Fruit fly (Drosophila melanogaster) whole organism, embryonic: ENCODE results near the gene Usp10.

Experiments used
- Antp ChIP-seq: fragments of 200-800 bp; sonication (Bioruptor generic); optimal IDR thresholded peaks from 3 replicates; lab custom pipeline; 2016; ENCODE audit warnings: missing biosample characterization, missing genetic modification characterization
- CG11247 ChIP-seq: fragments of 200-800 bp; sonication (Bioruptor generic); IDR thresholded peaks from 2 replicates; pipeline ENCODE4 v1.3.6; 2022; ENCODE audit warnings: missing biosample characterization, missing genetic modification characterization
- CG11398 ChIP-seq: fragments of 200-800 bp; sonication (Bioruptor generic); optimal IDR thresholded peaks from 2 replicates; lab custom pipeline; 2016; ENCODE audit warnings: missing biosample characterization, missing genetic modification characterization
- CG11695 ChIP-seq: fragments of 200-800 bp; sonication (Bioruptor generic); IDR thresholded peaks from 3 replicates; pipeline ENCODE4 v1.3.6; 2022; ENCODE audit warnings: missing biosample characterization, missing genetic modification characterization
- CG11696 ChIP-seq: fragments of 200-800 bp; sonication (Bioruptor generic); IDR thresholded peaks from 2 replicates; pipeline ENCODE4 v1.3.6; 2022; ENCODE audit warnings: missing biosample characterization, missing genetic modification characterization
- CG13287 ChIP-seq: fragments of 200-800 bp; sonication (Bioruptor generic); IDR thresholded peaks from 2 replicates; pipeline ENCODE4 v1.3.6; 2022; ENCODE audit warnings: missing biosample characterization, missing genetic modification characterization; ENCODE audit not compliant: partially characterized antibody
- CG1529 ChIP-seq: fragments of 200-800 bp; sonication (Bioruptor generic); optimal IDR thresholded peaks from 3 replicates; lab custom pipeline; 2018; ENCODE audit warnings: missing biosample characterization, missing genetic modification characterization
- CG16813 ChIP-seq: fragments of 200-800 bp; sonication (Bioruptor generic); IDR thresholded peaks from 3 replicates; pipeline ENCODE4 v1.3.6; 2022; ENCODE audit warnings: missing biosample characterization, missing genetic modification characterization; ENCODE audit not compliant: partially characterized antibody
- CG17328 ChIP-seq: fragments of 200-800 bp; sonication (Bioruptor generic); IDR thresholded peaks from 2 replicates; pipeline ENCODE4 v1.3.6; 2022; ENCODE audit warnings: missing biosample characterization, missing genetic modification characterization
- CG17359 ChIP-seq: fragments of 200-800 bp; sonication (Bioruptor generic); optimal IDR thresholded peaks from 3 replicates; lab custom pipeline; 2018; ENCODE audit warnings: missing biosample characterization, mild to moderate bottlenecking, missing genetic modification characterization, moderate library complexity
- CG2889 ChIP-seq: fragments of 200-800 bp; sonication (Bioruptor generic); IDR thresholded peaks from 3 replicates; pipeline ENCODE4 v1.3.6; 2022; ENCODE audit warnings: missing biosample characterization, missing genetic modification characterization
- CG3726 ChIP-seq: fragments of 200-800 bp; sonication (Bioruptor generic); IDR thresholded peaks from 3 replicates; pipeline ENCODE4, ENCODE4 v1.3.6; 2022; ENCODE audit warnings: missing biosample characterization, missing genetic modification characterization
- CG5245 ChIP-seq: fragments of 200-800 bp; sonication (Bioruptor generic); optimal IDR thresholded peaks from 3 replicates; lab custom pipeline; 2016; ENCODE audit warnings: missing biosample characterization, missing genetic modification characterization
- CG7271 ChIP-seq: fragments of 200-800 bp; sonication (Bioruptor generic); optimal IDR thresholded peaks from 2 replicates; lab custom pipeline; 2018; ENCODE audit warnings: missing biosample characterization, mild to moderate bottlenecking, missing genetic modification characterization, moderate library complexity
- CG7745 ChIP-seq: fragments of 200-800 bp; sonication (Bioruptor generic); optimal IDR thresholded peaks from 2 replicates; lab custom pipeline; 2018; ENCODE audit warnings: missing biosample characterization, mild to moderate bottlenecking, missing genetic modification characterization, moderate library complexity
- CG7928 ChIP-seq: fragments of 200-800 bp; sonication (Bioruptor generic); optimal IDR thresholded peaks from 2 replicates; lab custom pipeline; 2017; ENCODE audit warnings: missing biosample characterization, mild to moderate bottlenecking, missing genetic modification characterization
- CG8388 ChIP-seq: fragments of 200-800 bp; sonication (Bioruptor generic); optimal IDR thresholded peaks from 2 replicates; lab custom pipeline; 2019; ENCODE audit warnings: missing biosample characterization, mild to moderate bottlenecking, missing genetic modification characterization, moderate library complexity
- CG8924 ChIP-seq: fragments of 200-800 bp; optimal IDR thresholded peaks from 3 replicates; lab custom pipeline; 2019; ENCODE audit warnings: missing biosample characterization, mild to moderate bottlenecking, missing genetic modification characterization, moderate library complexity
- CG8944 ChIP-seq: fragments of 200-800 bp; sonication (Bioruptor generic); optimal IDR thresholded peaks from 3 replicates; lab custom pipeline; 2016; ENCODE audit warnings: missing biosample characterization, missing genetic modification characterization
- Dp ChIP-seq: fragments of 200-800 bp; sonication (Bioruptor generic); optimal IDR thresholded peaks from 2 replicates; lab custom pipeline; 2018; ENCODE audit warnings: missing biosample characterization, mild to moderate bottlenecking, missing genetic modification characterization, moderate library complexity
- E2f1 ChIP-seq: fragments of 200-800 bp; sonication (Bioruptor generic); IDR thresholded peaks from 2 replicates; pipeline ENCODE4 v1.3.6; 2022; ENCODE audit warnings: missing biosample characterization, missing genetic modification characterization
- Eip74EF ChIP-seq, 2 experiments: fragments of 200-800 bp in 1 of 2; fragments of >200 bp in 1 of 2; sonication (Bioruptor generic) in 1 of 2; optimal IDR thresholded peaks; 2 replicates each; lab custom pipeline; 2017 to 2019; ENCODE audit warnings: missing biosample characterization in 2 of 2, missing genetic modification characterization in 2 of 2, mild to moderate bottlenecking in 1 of 2, moderate library complexity in 1 of 2
- Fer1 ChIP-seq: fragments of 200-800 bp; sonication (Bioruptor generic); optimal IDR thresholded peaks from 2 replicates; lab custom pipeline; 2017; ENCODE audit warnings: missing biosample characterization, mild to moderate bottlenecking, missing genetic modification characterization
- Hr78 ChIP-seq, 2 experiments: fragments of 200-800 bp in 1 of 2; fragments of >200 bp in 1 of 2; sonication (Bioruptor generic) in 1 of 2; optimal IDR thresholded peaks; 2 replicates each; lab custom pipeline; 2017 to 2019; ENCODE audit warnings: missing biosample characterization in 2 of 2, missing genetic modification characterization in 2 of 2, mild to moderate bottlenecking in 1 of 2, moderate library complexity in 1 of 2
- MBD-R2 ChIP-seq: fragments of 200-800 bp; sonication (Bioruptor generic); IDR thresholded peaks from 2 replicates; pipeline ENCODE4 v1.3.6; 2022; ENCODE audit warnings: missing biosample characterization, missing genetic modification characterization
- MESR4 ChIP-seq: fragments of 200-800 bp; sonication (Bioruptor generic); optimal IDR thresholded peaks from 2 replicates; lab custom pipeline; 2018; ENCODE audit warnings: missing biosample characterization, mild to moderate bottlenecking, missing genetic modification characterization, moderate library complexity
- NC2α ChIP-seq: fragments of 200-800 bp; sonication (Bioruptor generic); optimal IDR thresholded peaks from 2 replicates; lab custom pipeline; 2016; ENCODE audit warnings: missing biosample characterization, missing genetic modification characterization
- NfI ChIP-seq: fragments of 200-800 bp; sonication (Bioruptor generic); optimal IDR thresholded peaks from 3 replicates; lab custom pipeline; 2018; ENCODE audit warnings: missing biosample characterization, mild to moderate bottlenecking, missing genetic modification characterization, moderate library complexity
- Poxn ChIP-seq: fragments of 200-800 bp; sonication (Bioruptor generic); IDR thresholded peaks from 2 replicates; pipeline ENCODE4 v1.3.6; 2022; ENCODE audit warnings: missing biosample characterization, missing genetic modification characterization
- Sox100B ChIP-seq: fragments of 200-800 bp; sonication (Bioruptor generic); optimal IDR thresholded peaks from 3 replicates; lab custom pipeline; 2018; ENCODE audit warnings: missing biosample characterization, mild to moderate bottlenecking, missing genetic modification characterization
- Tbp ChIP-seq: fragments of >200 bp; optimal IDR thresholded peaks from 2 replicates; lab custom pipeline; 2018; ENCODE audit warnings: missing biosample characterization, missing genetic modification characterization
- YL-1 ChIP-seq: fragments of 200-800 bp; sonication (Bioruptor generic); optimal IDR thresholded peaks from 3 replicates; lab custom pipeline; 2017; ENCODE audit warnings: missing biosample characterization, mild to moderate bottlenecking, missing genetic modification characterization
- cad ChIP-seq: fragments of >200 bp; optimal IDR thresholded peaks from 2 replicates; lab custom pipeline; 2017; ENCODE audit warnings: missing biosample characterization, missing genetic modification characterization
- chinmo ChIP-seq: fragments of 200-800 bp; sonication (Bioruptor generic); IDR thresholded peaks from 4 replicates; pipeline ENCODE4 v1.3.6; 2022; ENCODE audit warnings: missing biosample characterization, missing genetic modification characterization; ENCODE audit not compliant: partially characterized antibody
- eyg ChIP-seq: fragments of 200-800 bp; sonication (Bioruptor generic); optimal IDR thresholded peaks from 3 replicates; lab custom pipeline; 2016; ENCODE audit warnings: missing biosample characterization, missing genetic modification characterization
- ham ChIP-seq: fragments of 200-800 bp; sonication (Bioruptor generic); IDR thresholded peaks from 2 replicates; pipeline ENCODE4 v1.3.6; 2022; ENCODE audit warnings: missing biosample characterization, missing genetic modification characterization
- lola ChIP-seq, 3 experiments: fragments of >200 bp in 2 of 3; fragments of 200-800 bp in 1 of 3; sonication (Bioruptor generic) in 1 of 3; optimal IDR thresholded peaks; 2 replicates each; lab custom pipeline; 2017 to 2019; ENCODE audit warnings: missing biosample characterization in 3 of 3, missing genetic modification characterization in 3 of 3, mild to moderate bottlenecking in 1 of 3, moderate library complexity in 1 of 3
- oc ChIP-seq: fragments of 200-800 bp; sonication (Bioruptor generic); optimal IDR thresholded peaks from 2 replicates; lab custom pipeline; 2018; ENCODE audit warnings: missing biosample characterization, mild to moderate bottlenecking, missing genetic modification characterization, moderate library complexity
- ro ChIP-seq: fragments of 200-800 bp; sonication (Bioruptor generic); IDR thresholded peaks from 2 replicates; pipeline ENCODE4 v1.3.6; 2022; ENCODE audit warnings: missing biosample characterization, missing genetic modification characterization
- run ChIP-seq: fragments of 200-800 bp; sonication (Bioruptor generic); optimal IDR thresholded peaks from 3 replicates; lab custom pipeline; 2018; ENCODE audit warnings: missing biosample characterization, mild to moderate bottlenecking, missing genetic modification characterization
- schlank ChIP-seq: fragments of 200-800 bp; sonication (Bioruptor generic); optimal IDR thresholded peaks from 2 replicates; lab custom pipeline; 2018; ENCODE audit warnings: missing biosample characterization, mild to moderate bottlenecking, missing genetic modification characterization
- sens-2 ChIP-seq: fragments of 200-800 bp; sonication (Bioruptor generic); IDR thresholded peaks from 2 replicates; pipeline ENCODE4 v1.3.6; 2022; ENCODE audit warnings: missing biosample characterization, missing genetic modification characterization
- seq ChIP-seq: fragments of 200-800 bp; sonication (Bioruptor generic); IDR thresholded peaks from 2 replicates; pipeline ENCODE4 v1.3.6; 2022; ENCODE audit warnings: missing biosample characterization, missing genetic modification characterization
- slp2 ChIP-seq: fragments of 200-800 bp; sonication (Bioruptor generic); optimal IDR thresholded peaks from 2 replicates; lab custom pipeline; 2016; ENCODE audit warnings: missing biosample characterization, missing genetic modification characterization
- sqz ChIP-seq: fragments of 200-800 bp; sonication (Bioruptor generic); optimal IDR thresholded peaks from 3 replicates; lab custom pipeline; 2018; ENCODE audit warnings: missing biosample characterization, mild to moderate bottlenecking, missing genetic modification characterization
- stc ChIP-seq: fragments of 200-800 bp; sonication (Bioruptor generic); IDR thresholded peaks from 2 replicates; pipeline ENCODE4 v1.3.6; 2022; ENCODE audit warnings: missing biosample characterization, missing genetic modification characterization
- toy ChIP-seq: fragments of 200-800 bp; sonication (Bioruptor generic); IDR thresholded peaks from 2 replicates; pipeline ENCODE4 v1.3.6; 2022; ENCODE audit warnings: missing biosample characterization, missing genetic modification characterization
- vfl ChIP-seq: fragments of 200-800 bp; sonication (Bioruptor generic); optimal IDR thresholded peaks from 2 replicates; lab custom pipeline; 2016; ENCODE audit warnings: missing biosample characterization, missing genetic modification characterization

The Usp10 gene

dm6 chr3L:857063-858015 lies 14.4 kb upstream of the Usp10 start, which contains the start of gene dpr20 (continued):
- TF ChIP-seq Poxn (GFP tag; lab: Robert Waterston, UW) = peak; percentile 70
- TF ChIP-seq CG8924 (tag; lab: Kevin White, UChicago) = peak; percentile 58
- TF ChIP-seq CG5245 (GFP tag; lab: Kevin White, UChicago) = peak; percentile 52
- no peak for TF ChIP-seq Hr78 (GFP tag; optimal IDR thresholded peaks at IDR 0.05; lab: Kevin White, UChicago)
- TF ChIP-seq toy (GFP tag; lab: Robert Waterston, UW) = peak; percentile 66; the same call in 1 of the 2 replicates
- no peak for TF ChIP-seq sqz (GFP tag; lab: Kevin White, UChicago)
- no peak for TF ChIP-seq Tbp (GFP tag; lab: Kevin White, UChicago)
- TF ChIP-seq NC2α (GFP tag; lab: Kevin White, UChicago) = no peak
- TF ChIP-seq MESR4 (GFP tag; lab: Kevin White, UChicago) = peak; percentile 4
- TF ChIP-seq CG11247 (GFP tag; lab: Robert Waterston, UW) = peak; percentile 87
- TF ChIP-seq CG7271 (tag; lab: Kevin White, UChicago) = no peak
- no peak for TF ChIP-seq Eip74EF (GFP tag; optimal IDR thresholded peaks at IDR 0.05; lab: Kevin White, UChicago)
- no peak for TF ChIP-seq ham
- peak; percentile 76 for TF ChIP-seq schlank (tag; lab: Kevin White, UChicago)
- TF ChIP-seq CG3726 (GFP tag; lab: Robert Waterston, UW) = peak; percentile 63; the same call in 1 of the 3 replicates
- peak; percentile 72 for TF ChIP-seq CG17359 (tag; lab: Kevin White, UChicago)
- TF ChIP-seq YL-1 (GFP tag; lab: Kevin White, UChicago) = no peak
- peak; percentile 79 for TF ChIP-seq CG2889 (GFP tag; lab: Robert Waterston, UW)
- peak; percentile 77 for TF ChIP-seq MBD-R2 (GFP tag; lab: Robert Waterston, UW)
- no peak for TF ChIP-seq Sox100B (GFP tag; lab: Kevin White, UChicago)
- TF ChIP-seq E2f1 (GFP tag; lab: Robert Waterston, UW) = peak; percentile 83
- peak; percentile 77 for TF ChIP-seq Antp (GFP tag; lab: Kevin White, UChicago)
- TF ChIP-seq chinmo (GFP tag; lab: Robert Waterston, UW) = no peak
- TF ChIP-seq NfI = peak; percentile 85
- TF ChIP-seq Dp = no peak
- no peak for TF ChIP-seq CG16813 (GFP tag; lab: Robert Waterston, UW)
- TF ChIP-seq run (tag; lab: Kevin White, UChicago) = no peak
- TF ChIP-seq seq = peak; percentile 81
- TF ChIP-seq lola (GFP tag; optimal IDR thresholded peaks at IDR 0.05; lab: Kevin White, UChicago) = peak in 1 of 3 experiments; percentile 35
- no peak for TF ChIP-seq CG1529 (GFP tag; lab: Kevin White, UChicago)
- no peak for TF ChIP-seq CG7745 (tag; lab: Kevin White, UChicago)
- TF ChIP-seq CG13287 (GFP tag; lab: Robert Waterston, UW) = no peak
- peak; percentile 48 for TF ChIP-seq oc (tag; lab: Kevin White, UChicago)
- peak; percentile 41 for TF ChIP-seq CG8388 (GFP tag; lab: Kevin White, UChicago)
- peak; percentile 56 for TF ChIP-seq CG8944 (GFP tag; lab: Kevin White, UChicago)
- peak; percentile 82 for TF ChIP-seq Fer1 (GFP tag; lab: Kevin White, UChicago)
- TF ChIP-seq CG7928 (GFP tag; lab: Kevin White, UChicago) = peak; percentile 48
- TF ChIP-seq eyg (GFP tag; lab: Kevin White, UChicago) = peak; percentile 62
- peak; percentile 8 for TF ChIP-seq CG11398 (GFP tag; lab: Kevin White, UChicago)
- peak; percentile 84 for TF ChIP-seq CG11695 (GFP tag; lab: Robert Waterston, UW)
- peak; percentile 79 for TF ChIP-seq sens-2 (GFP tag; lab: Robert Waterston, UW)
- peak; percentile 63 for TF ChIP-seq vfl (GFP tag; lab: Kevin White, UChicago)
- peak; percentile 88 for TF ChIP-seq CG17328 (GFP tag; lab: Robert Waterston, UW)
- TF ChIP-seq ro (GFP tag; lab: Robert Waterston, UW) = peak; percentile 77
- TF ChIP-seq CG11696 = peak; percentile 74
- TF ChIP-seq stc (GFP tag; lab: Robert Waterston, UW) = peak; percentile 90
- TF ChIP-seq cad (GFP tag; lab: Kevin White, UChicago) = no peak
- peak; percentile 50 for TF ChIP-seq slp2 (GFP tag; lab: Kevin White, UChicago)
